Fruit fly (Drosophila melanogaster) whole organism, embryonic: ENCODE results near the gene CG13962.

Source experiments
- cato ChIP-seq: fragments of 200-800 bp; sonication (Bioruptor generic); optimal IDR thresholded peaks from 2 replicates; lab custom pipeline; 2016; ENCODE audit warnings: missing biosample characterization, missing genetic modification characterization, borderline replicate concordance
- slbo ChIP-seq: fragments of 200-800 bp; sonication (Bioruptor generic); IDR thresholded peaks from 2 replicates; pipeline ENCODE4 v1.3.6; 2022; ENCODE audit warnings: missing biosample characterization, missing genetic modification characterization
- wek ChIP-seq: fragments of 200-800 bp; sonication (Bioruptor generic); optimal IDR thresholded peaks from 3 replicates; lab custom pipeline; 2018; ENCODE audit warnings: missing biosample characterization, mild to moderate bottlenecking, missing genetic modification characterization, moderate library complexity

DNA sequence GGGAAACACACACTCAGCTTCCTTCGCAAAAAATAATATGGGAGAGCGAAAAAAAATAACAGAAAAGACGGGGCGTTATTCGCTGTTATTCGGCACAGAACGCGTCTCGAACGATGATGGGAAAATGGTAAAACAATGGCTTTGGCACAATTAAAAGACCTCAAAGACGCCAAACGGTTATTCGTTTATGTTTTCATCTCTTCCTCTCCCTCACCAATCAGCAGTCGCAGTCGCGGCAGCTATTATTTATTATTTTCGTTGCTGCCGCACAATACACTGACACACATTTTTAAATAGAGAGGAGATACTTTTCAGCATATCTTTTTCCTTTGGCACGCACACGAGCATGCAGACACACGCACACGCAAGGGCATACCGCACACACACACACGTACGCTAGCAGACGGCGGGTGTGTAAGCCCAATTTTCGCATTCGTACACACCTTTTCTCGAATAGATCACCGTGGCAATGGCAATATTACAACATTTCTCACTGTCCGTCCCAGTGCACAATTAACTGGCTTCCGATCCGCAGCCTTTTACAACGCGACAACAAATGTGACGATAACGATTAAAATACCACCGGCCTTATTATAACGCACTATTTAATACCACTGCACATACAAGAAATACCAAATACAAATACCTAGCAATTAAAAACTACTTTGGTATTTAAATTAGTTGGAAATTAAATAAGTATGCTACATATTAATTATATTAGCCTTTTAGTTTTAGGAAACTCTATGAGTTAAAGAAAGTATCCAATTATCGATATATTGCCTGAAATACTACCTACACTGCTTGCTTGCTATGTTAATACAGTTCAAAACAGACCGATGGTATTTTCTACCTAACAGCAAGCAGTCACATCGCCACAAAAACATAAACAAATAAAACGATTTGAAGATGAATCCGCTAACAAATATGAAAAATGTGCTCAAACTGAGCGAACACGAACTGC lies 22.7 kb downstream of the CG13962 start, which contains the start of the genes CdGAPr and CG10466:
- TF ChIP-seq slbo (GFP tag; lab: Robert Waterston, UW) (peak; percentile 42), cato (no peak), wek (peak; percentile 47)
